Fruit fly (Drosophila melanogaster) whole organism, prepupa: ENCODE data around the gene Mhc.
A peak's percentile ranks its signal among the peaks of the same experiment; 100 is the strongest.

Source experiments
- Blimp-1 ChIP-seq: fragments of 200-800 bp; sonication (Bioruptor generic); optimal IDR thresholded peaks from 3 replicates; lab custom pipeline; 2017; ENCODE audit warnings: missing biosample characterization, missing genetic modification characterization, mild to moderate bottlenecking, moderate library complexity, missing genetic modification reagents
- CG10669 ChIP-seq: fragments of 200-800 bp; sonication (Bioruptor generic); optimal IDR thresholded peaks from 3 replicates; lab custom pipeline; 2018; ENCODE audit warnings: missing biosample characterization, mild to moderate bottlenecking, missing genetic modification characterization, moderate library complexity
- CG11294 ChIP-seq: fragments of 200-800 bp; sonication (Bioruptor generic); IDR thresholded peaks from 2 replicates; pipeline ENCODE4 v1.3.6; 2022; ENCODE audit warnings: missing biosample characterization, missing genetic modification characterization
- CG11902 ChIP-seq: fragments of 200-800 bp; sonication (Bioruptor generic); optimal IDR thresholded peaks from 3 replicates; lab custom pipeline; 2016; ENCODE audit warnings: missing biosample characterization, missing genetic modification characterization
- CG15336 ChIP-seq: fragments of 200-800 bp; sonication (Bioruptor generic); IDR thresholded peaks from 2 replicates; pipeline ENCODE4 v1.3.6; 2022; ENCODE audit warnings: missing biosample characterization, missing genetic modification characterization
- CG16779 ChIP-seq: fragments of 200-800 bp; sonication (Bioruptor generic); optimal IDR thresholded peaks from 3 replicates; lab custom pipeline; 2017; ENCODE audit warnings: missing biosample characterization, mild to moderate bottlenecking, missing genetic modification characterization
- CG3032 ChIP-seq: fragments of 200-800 bp; optimal IDR thresholded peaks from 2 replicates; lab custom pipeline; 2019; ENCODE audit warnings: missing biosample characterization, mild to moderate bottlenecking, missing genetic modification characterization, moderate library complexity
- CG34406 ChIP-seq: fragments of 200-800 bp; sonication (Bioruptor generic); optimal IDR thresholded peaks from 3 replicates; lab custom pipeline; 2016; ENCODE audit warnings: missing biosample characterization, missing genetic modification characterization
- CG3919 ChIP-seq: fragments of 200-800 bp; sonication (Bioruptor generic); optimal IDR thresholded peaks from 3 replicates; lab custom pipeline; 2016; ENCODE audit warnings: missing biosample characterization, missing genetic modification characterization
- CG4318 ChIP-seq: fragments of 200-800 bp; sonication (Bioruptor generic); optimal IDR thresholded peaks from 3 replicates; lab custom pipeline; 2017; ENCODE audit warnings: missing biosample characterization, mild to moderate bottlenecking, missing genetic modification characterization
- CG6163 ChIP-seq: fragments of 200-800 bp; sonication (Bioruptor generic); IDR thresholded peaks from 3 replicates; pipeline ENCODE4 v1.3.6; 2022; ENCODE audit warnings: missing biosample characterization, missing genetic modification characterization
- CG6276 ChIP-seq: fragments of 200-800 bp; sonication (Bioruptor generic); optimal IDR thresholded peaks from 2 replicates; lab custom pipeline; 2017; ENCODE audit warnings: missing biosample characterization, mild to moderate bottlenecking, missing genetic modification characterization
- CG6792 ChIP-seq: fragments of 200-800 bp; sonication (Bioruptor generic); optimal IDR thresholded peaks from 3 replicates; lab custom pipeline; 2016; ENCODE audit warnings: missing biosample characterization, missing genetic modification characterization
- CG6808 ChIP-seq: fragments of 200-800 bp; sonication (Bioruptor generic); optimal IDR thresholded peaks from 3 replicates; lab custom pipeline; 2017; ENCODE audit warnings: missing biosample characterization, missing genetic modification characterization, mild to moderate bottlenecking, moderate library complexity, missing genetic modification reagents
- CG6854 ChIP-seq: fragments of 200-800 bp; sonication (Bioruptor generic); optimal IDR thresholded peaks from 2 replicates; lab custom pipeline; 2017; ENCODE audit warnings: missing biosample characterization, mild to moderate bottlenecking, missing genetic modification characterization
- CG7368 ChIP-seq: fragments of 200-800 bp; sonication (Bioruptor generic); optimal IDR thresholded peaks from 3 replicates; lab custom pipeline; 2016; ENCODE audit warnings: missing biosample characterization, missing genetic modification characterization
- CG8319 ChIP-seq: fragments of 200-800 bp; sonication (Bioruptor generic); optimal IDR thresholded peaks from 3 replicates; lab custom pipeline; 2016; ENCODE audit warnings: missing biosample characterization, missing genetic modification characterization
- CG8632 ChIP-seq: fragments of 200-800 bp; sonication (Bioruptor generic); optimal IDR thresholded peaks from 3 replicates; lab custom pipeline; 2016; ENCODE audit warnings: missing biosample characterization, missing genetic modification characterization
- CG9139 ChIP-seq: fragments of 200-800 bp; sonication (Bioruptor generic); optimal IDR thresholded peaks from 3 replicates; lab custom pipeline; 2017; ENCODE audit warnings: missing biosample characterization, mild to moderate bottlenecking, missing genetic modification characterization
- Eip78C ChIP-seq: fragments of 200-800 bp; sonication (Bioruptor generic); peaks from one replicate; lab custom pipeline; 2016; ENCODE audit warnings: missing biosample characterization, missing genetic modification characterization
- Eip93F ChIP-seq: fragments of 200-800 bp; sonication (Bioruptor generic); optimal IDR thresholded peaks from 2 replicates; lab custom pipeline; 2016; ENCODE audit warnings: missing biosample characterization, mild to moderate bottlenecking, missing genetic modification characterization
- Ets21C ChIP-seq: fragments of 200-800 bp; sonication (Bioruptor generic); optimal IDR thresholded peaks from 3 replicates; lab custom pipeline; 2016; ENCODE audit warnings: missing biosample characterization, missing genetic modification characterization
- Ets96B ChIP-seq: fragments of 200-800 bp; optimal IDR thresholded peaks from 2 replicates; lab custom pipeline; 2019; ENCODE audit warnings: missing biosample characterization, mild to moderate bottlenecking, missing genetic modification characterization, moderate library complexity
- Gug ChIP-seq: fragments of 200-800 bp; sonication (Bioruptor generic); IDR thresholded peaks from 2 replicates; pipeline ENCODE4 v1.3.6; 2022; ENCODE audit warnings: missing biosample characterization, missing genetic modification characterization
- Hr38 ChIP-seq: sonication (Bioruptor generic); optimal IDR thresholded peaks from 2 replicates; lab custom pipeline; 2016; ENCODE audit warnings: missing biosample characterization, missing genetic modification characterization
- Hr39 ChIP-seq: fragments of 200-800 bp; sonication (Bioruptor generic); optimal IDR thresholded peaks from 2 replicates; lab custom pipeline; 2016; ENCODE audit warnings: missing biosample characterization, missing genetic modification characterization
- Hr4 ChIP-seq: fragments of 200-800 bp; sonication (Bioruptor generic); optimal IDR thresholded peaks from 3 replicates; lab custom pipeline; 2016; ENCODE audit warnings: missing biosample characterization, missing genetic modification characterization
- Lpt ChIP-seq: fragments of 200-800 bp; sonication (Bioruptor generic); optimal IDR thresholded peaks from 3 replicates; lab custom pipeline; 2016; ENCODE audit warnings: missing biosample characterization, missing genetic modification characterization
- Met ChIP-seq: fragments of 200-800 bp; sonication (Bioruptor generic); optimal IDR thresholded peaks from 3 replicates; lab custom pipeline; 2016; ENCODE audit warnings: missing biosample characterization, missing genetic modification characterization
- OdsH ChIP-seq: fragments of 200-800 bp; sonication (Bioruptor generic); optimal IDR thresholded peaks from 3 replicates; lab custom pipeline; 2016; ENCODE audit warnings: missing biosample characterization, missing genetic modification characterization
- Smox ChIP-seq: fragments of 200-800 bp; sonication (Bioruptor generic); optimal IDR thresholded peaks from 3 replicates; lab custom pipeline; 2016; ENCODE audit warnings: missing biosample characterization, missing genetic modification characterization
- Sox102F ChIP-seq: fragments of 200-800 bp; sonication (Bioruptor generic); optimal IDR thresholded peaks from 2 replicates; lab custom pipeline; 2016; ENCODE audit warnings: missing biosample characterization, mild to moderate bottlenecking, missing genetic modification characterization
- Sox14 ChIP-seq: fragments of 200-800 bp; sonication (Bioruptor generic); optimal IDR thresholded peaks from 3 replicates; lab custom pipeline; 2016; ENCODE audit warnings: missing biosample characterization, missing genetic modification characterization
- Sox15 ChIP-seq: fragments of 200-800 bp; sonication (Bioruptor generic); optimal IDR thresholded peaks from 3 replicates; lab custom pipeline; 2016; ENCODE audit warnings: missing biosample characterization, missing genetic modification characterization
- achi ChIP-seq: fragments of 200-800 bp; sonication (Bioruptor generic); optimal IDR thresholded peaks from 3 replicates; lab custom pipeline; 2016; ENCODE audit warnings: missing biosample characterization, missing genetic modification characterization
- acj6 ChIP-seq: fragments of 200-800 bp; sonication (Bioruptor generic); optimal IDR thresholded peaks from 3 replicates; lab custom pipeline; 2016; ENCODE audit warnings: missing biosample characterization, missing genetic modification characterization
- cyc ChIP-seq: fragments of 200-800 bp; sonication (Bioruptor generic); optimal IDR thresholded peaks from 3 replicates; lab custom pipeline; 2016; ENCODE audit warnings: missing biosample characterization, missing genetic modification characterization
- dac ChIP-seq: fragments of 200-800 bp; sonication (Bioruptor generic); optimal IDR thresholded peaks from 2 replicates; lab custom pipeline; 2017; ENCODE audit warnings: missing biosample characterization, mild to moderate bottlenecking, missing genetic modification characterization
- dsx ChIP-seq: fragments of 200-800 bp; optimal IDR thresholded peaks from 3 replicates; lab custom pipeline; 2019; ENCODE audit warnings: missing biosample characterization, mild to moderate bottlenecking, missing genetic modification characterization, moderate library complexity; ENCODE audit not compliant: poor library complexity, severe bottlenecking
- eg ChIP-seq: fragments of 200-800 bp; sonication (Bioruptor generic); IDR thresholded peaks from 3 replicates; pipeline ENCODE4 v1.3.6; 2022; ENCODE audit warnings: missing biosample characterization, missing genetic modification characterization
- esn ChIP-seq: fragments of 200-800 bp; sonication (Bioruptor generic); optimal IDR thresholded peaks from 2 replicates; lab custom pipeline; 2016; ENCODE audit warnings: missing biosample characterization, mild to moderate bottlenecking, missing genetic modification characterization, moderate library complexity
- fd59A ChIP-seq: fragments of 200-800 bp; sonication (Bioruptor generic); optimal IDR thresholded peaks from 2 replicates; lab custom pipeline; 2017; ENCODE audit warnings: missing biosample characterization, mild to moderate bottlenecking, missing genetic modification characterization, missing genetic modification reagents
- fd85E ChIP-seq: fragments of 200-800 bp; sonication (Bioruptor generic); optimal IDR thresholded peaks from 3 replicates; lab custom pipeline; 2016; ENCODE audit warnings: missing biosample characterization, missing genetic modification characterization
- fkh ChIP-seq: fragments of 200-800 bp; sonication (Bioruptor generic); optimal IDR thresholded peaks from 3 replicates; lab custom pipeline; 2017; ENCODE audit warnings: missing biosample characterization, mild to moderate bottlenecking, missing genetic modification characterization, moderate library complexity
- lz ChIP-seq: fragments of 200-800 bp; sonication (Bioruptor generic); optimal IDR thresholded peaks from 3 replicates; lab custom pipeline; 2016; ENCODE audit warnings: missing biosample characterization, missing genetic modification characterization
- net ChIP-seq: fragments of 200-800 bp; sonication (Bioruptor generic); optimal IDR thresholded peaks from 3 replicates; lab custom pipeline; 2016; ENCODE audit warnings: missing biosample characterization, missing genetic modification characterization
- pdm3 ChIP-seq: fragments of 200-800 bp; sonication (Bioruptor generic); optimal IDR thresholded peaks from 3 replicates; lab custom pipeline; 2016; ENCODE audit warnings: missing biosample characterization, missing genetic modification characterization
- spab ChIP-seq: fragments of 200-800 bp; sonication (Bioruptor generic); optimal IDR thresholded peaks from 2 replicates; lab custom pipeline; 2017; ENCODE audit warnings: missing biosample characterization, mild to moderate bottlenecking, missing genetic modification characterization, missing genetic modification reagents
- ss ChIP-seq, 2 experiments: fragments of 200-800 bp; sonication (Bioruptor generic); optimal IDR thresholded peaks; 2 replicates in 1 of 2; 3 replicates in 1 of 2; lab custom pipeline; 2017 to 2018; ENCODE audit warnings: mild to moderate bottlenecking in 2 of 2, missing biosample characterization in 2 of 2, missing genetic modification characterization in 2 of 2, moderate library complexity in 1 of 2
- topi ChIP-seq: fragments of 200-800 bp; sonication (Bioruptor generic); optimal IDR thresholded peaks from 3 replicates; lab custom pipeline; 2016; ENCODE audit warnings: missing biosample characterization, missing genetic modification characterization
- vri ChIP-seq: fragments of 200-800 bp; sonication (Bioruptor generic); optimal IDR thresholded peaks from 3 replicates; lab custom pipeline; 2016; ENCODE audit warnings: missing biosample characterization, mild to moderate bottlenecking, missing genetic modification characterization

Mhc gene

dm6 chr2L:16818335-16818973, 52.1 kb downstream of the Mhc start:
- TF ChIP-seq CG6792: peak; percentile 72
- TF ChIP-seq esn (GFP tag; lab: Kevin White, UChicago): peak; percentile 75
- TF ChIP-seq Sox15: peak; percentile 44
- TF ChIP-seq eg (GFP tag; lab: Robert Waterston, UW): no peak; the same call in 1 of the 3 replicates
- peak; percentile 73 for TF ChIP-seq achi
- TF ChIP-seq CG11294 (GFP tag; lab: Robert Waterston, UW): peak; percentile 56; the same call in 1 of the 2 replicates
- TF ChIP-seq OdsH: peak; percentile 75
- TF ChIP-seq CG6808 (GFP tag; lab: Kevin White, UChicago): peak; percentile 42
- peak; percentile 61 for TF ChIP-seq fd59A (GFP tag; lab: Kevin White, UChicago)
- peak; percentile 10 for TF ChIP-seq Ets21C (GFP tag; lab: Kevin White, UChicago)
- peak; percentile 59 for TF ChIP-seq dsx (GFP tag; lab: Kevin White, UChicago)
- peak; percentile 62 for TF ChIP-seq Sox102F (GFP tag; lab: Kevin White, UChicago)
- no peak for TF ChIP-seq CG16779 (tag; lab: Kevin White, UChicago)
- peak; percentile 52; the same call in 1 of the 2 replicates for TF ChIP-seq Gug (GFP tag; lab: Robert Waterston, UW)
- peak; percentile 62 for TF ChIP-seq Smox
- peak; percentile 73 for TF ChIP-seq spab (GFP tag; lab: Kevin White, UChicago)
- peak; percentile 66 for TF ChIP-seq Lpt (GFP tag; lab: Kevin White, UChicago)
- TF ChIP-seq ss (GFP tag; optimal IDR thresholded peaks at IDR 0.05; lab: Kevin White, UChicago): peak; percentile 14 to 47
- TF ChIP-seq Eip93F: no peak
- peak; percentile 80 for TF ChIP-seq Hr4 (GFP tag; lab: Kevin White, UChicago)
- no peak for TF ChIP-seq fd85E (GFP tag; lab: Kevin White, UChicago)
- TF ChIP-seq CG9139: peak; percentile 5
- peak; percentile 75 for TF ChIP-seq pdm3
- TF ChIP-seq CG8632 (GFP tag; lab: Kevin White, UChicago): peak; percentile 72
- no peak for TF ChIP-seq CG3919 (GFP tag; lab: Kevin White, UChicago)
- TF ChIP-seq CG15336: peak; percentile 84
- peak; percentile 51 for TF ChIP-seq Hr39
- TF ChIP-seq Ets96B (tag; lab: Kevin White, UChicago): peak; percentile 72
- TF ChIP-seq Sox14 (GFP tag; lab: Kevin White, UChicago): peak; percentile 76
- peak; percentile 63 for TF ChIP-seq CG3032
- no peak for TF ChIP-seq Blimp-1
- TF ChIP-seq topi (GFP tag; lab: Kevin White, UChicago): peak; percentile 63
- TF ChIP-seq CG6163 (GFP tag; lab: Robert Waterston, UW): peak; percentile 79
- TF ChIP-seq Met (GFP tag; lab: Kevin White, UChicago): peak; percentile 59
- TF ChIP-seq CG6854 (GFP tag; lab: Kevin White, UChicago): no peak
- peak; percentile 81 for TF ChIP-seq CG10669 (GFP tag; lab: Kevin White, UChicago)
- peak; percentile 57 for TF ChIP-seq lz (GFP tag; lab: Kevin White, UChicago)
- TF ChIP-seq CG11902 (GFP tag; lab: Kevin White, UChicago): peak; percentile 10
- peak; percentile 51 for TF ChIP-seq cyc (GFP tag; lab: Kevin White, UChicago)
- TF ChIP-seq net (GFP tag; lab: Kevin White, UChicago): peak; percentile 70
- no peak for TF ChIP-seq dac (GFP tag; lab: Kevin White, UChicago)
- TF ChIP-seq fkh (GFP tag; lab: Kevin White, UChicago): no peak
- peak; percentile 56 for TF ChIP-seq CG34406
- TF ChIP-seq CG7368 (GFP tag; lab: Kevin White, UChicago): peak; percentile 61
- peak; percentile 37 for TF ChIP-seq CG4318 (GFP tag; lab: Kevin White, UChicago)
- TF ChIP-seq CG8319 (GFP tag; lab: Kevin White, UChicago): peak; percentile 58
- no peak for TF ChIP-seq Hr38 (GFP tag; lab: Kevin White, UChicago)
- peak; percentile 72 for TF ChIP-seq CG6276 (GFP tag; lab: Kevin White, UChicago)
- peak; percentile 95 for TF ChIP-seq Eip78C
- TF ChIP-seq vri: peak; percentile 71
- peak; percentile 77 for TF ChIP-seq acj6 (GFP tag; lab: Kevin White, UChicago)
